Fruit fly (Drosophila melanogaster): ENCODE results near the gene Sfxn2.

DNA sequence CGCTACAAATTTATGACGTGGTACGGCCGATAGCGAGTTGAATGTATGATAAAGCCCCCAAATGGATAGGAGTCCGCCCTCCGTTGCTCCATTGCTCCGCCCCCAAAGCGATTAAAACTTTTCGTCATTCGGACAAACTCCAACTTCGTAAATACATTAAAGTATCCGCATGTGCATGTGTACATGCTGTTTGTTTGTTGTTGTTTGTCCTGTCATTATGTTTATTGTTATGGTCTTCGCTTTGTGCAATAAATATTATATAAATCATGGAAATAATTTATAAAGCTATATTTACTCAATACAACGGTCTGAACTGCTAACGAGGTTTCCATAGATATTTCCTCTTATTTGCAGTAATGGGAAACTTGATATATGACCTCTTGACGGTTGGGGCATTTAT, 25.9 kb upstream of the Sfxn2 start:
- TF ChIP-seq usp (GFP tag; optimal IDR thresholded peaks at IDR 0.05) (no peak), pan (optimal IDR thresholded peaks at IDR 0.05) (no peak)
